Fruit fly (Drosophila melanogaster) whole organism: ENCODE measurements around the gene Rtnl2.

Experiments used
- CG8478 ChIP-seq: fragments of >200 bp; optimal IDR thresholded peaks from 2 replicates; lab custom pipeline; 2018; ENCODE audit warnings: inconsistent platforms
- Dll ChIP-seq: fragments of >200 bp; optimal IDR thresholded peaks from 2 replicates; lab custom pipeline; 2017
- EcR ChIP-seq, 2 experiments: fragments of >200 bp; optimal IDR thresholded peaks; 2 replicates each; lab custom pipeline; 2017; ENCODE audit warnings: missing biosample characterization in 2 of 2, missing genetic modification characterization in 2 of 2, missing genetic modification reagents in 2 of 2
- psq ChIP-seq: fragments of >200 bp; optimal IDR thresholded peaks from 2 replicates; lab custom pipeline; 2017
- usp ChIP-seq: fragments of >200 bp; optimal IDR thresholded peaks from 2 replicates; lab custom pipeline; 2017; ENCODE audit warnings: missing biosample characterization, missing genetic modification characterization, mixed read lengths

DNA sequence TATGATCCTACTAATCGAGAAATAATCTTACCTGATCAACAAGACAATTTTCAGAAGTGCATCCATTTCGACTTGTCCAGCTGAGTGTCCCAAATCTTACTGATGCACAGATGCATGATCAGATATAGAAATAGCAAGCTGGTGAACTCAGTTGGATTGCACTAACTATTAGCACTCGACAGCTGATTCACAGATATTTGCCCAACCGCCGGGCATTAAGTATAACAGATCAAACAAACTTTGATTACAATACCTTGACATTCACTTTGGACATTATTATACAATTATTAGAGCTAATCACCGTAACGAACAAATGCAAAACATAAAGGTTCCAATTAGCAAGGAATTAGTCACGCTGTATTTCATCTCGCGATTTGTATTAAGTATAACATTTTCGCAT lies 36.9 kb downstream of the Rtnl2 start, which contains the start of gene CG42656:
- no peak for TF ChIP-seq CG8478
- TF ChIP-seq Dll (lab: Kevin White, UChicago) = no peak
- TF ChIP-seq EcR (GFP tag; optimal IDR thresholded peaks at IDR 0.05; lab: Kevin White, UChicago) = no peak
- no peak for TF ChIP-seq usp
- no peak for TF ChIP-seq psq (lab: Kevin White, UChicago)
